Fruit fly (Drosophila melanogaster) whole organism, embryonic: ENCODE results near the gene CG11842.
A peak's percentile ranks its signal among the peaks of the same experiment; 100 is the strongest.

Source experiments
- Aef1 ChIP-seq: fragments of 200-800 bp; sonication (Bioruptor generic); IDR thresholded peaks from 3 replicates; pipeline ENCODE4 v1.3.6; 2022; ENCODE audit warnings: missing biosample characterization, missing genetic modification characterization
- Atf-2 ChIP-seq: fragments of 200-800 bp; sonication (Bioruptor generic); optimal IDR thresholded peaks from 2 replicates; lab custom pipeline; 2016; ENCODE audit warnings: missing biosample characterization, missing genetic modification characterization
- Atf3 ChIP-seq: fragments of 200-800 bp; sonication (Bioruptor generic); optimal IDR thresholded peaks from 3 replicates; lab custom pipeline; 2016; ENCODE audit warnings: missing biosample characterization, missing genetic modification characterization
- Bgb ChIP-seq: fragments of 200-800 bp; sonication (Bioruptor generic); IDR thresholded peaks from 2 replicates; pipeline ENCODE4 v1.3.6; 2022; ENCODE audit warnings: missing biosample characterization, missing genetic modification characterization; ENCODE audit not compliant: partially characterized antibody
- CG10147 ChIP-seq: fragments of 200-800 bp; sonication (Bioruptor generic); optimal IDR thresholded peaks from 2 replicates; lab custom pipeline; 2019; ENCODE audit warnings: missing biosample characterization, mild to moderate bottlenecking, missing genetic modification characterization, moderate library complexity
- CG1024 ChIP-seq: fragments of 200-800 bp; sonication (Bioruptor generic); IDR thresholded peaks from 2 replicates; pipeline ENCODE4 v1.3.6; 2022; ENCODE audit warnings: missing biosample characterization, missing genetic modification characterization
- CG10321 ChIP-seq: fragments of 200-800 bp; sonication (Bioruptor generic); IDR thresholded peaks from 2 replicates; pipeline ENCODE4 v1.3.6; 2022; ENCODE audit warnings: missing biosample characterization, missing genetic modification characterization
- CG10959 ChIP-seq: fragments of 200-800 bp; sonication (Bioruptor generic); IDR thresholded peaks from 2 replicates; pipeline ENCODE4 v1.3.6; 2022; ENCODE audit warnings: missing biosample characterization, missing genetic modification characterization
- CG11560 ChIP-seq: fragments of 200-800 bp; sonication (Bioruptor generic); IDR thresholded peaks from 3 replicates; pipeline ENCODE4 v1.3.6; 2022; ENCODE audit warnings: missing biosample characterization, missing genetic modification characterization
- CG1233 ChIP-seq: fragments of 200-800 bp; sonication (Bioruptor generic); optimal IDR thresholded peaks from 4 replicates; lab custom pipeline; 2018; ENCODE audit warnings: missing biosample characterization, mild to moderate bottlenecking, missing genetic modification characterization
- CG15011 ChIP-seq: fragments of 200-800 bp; sonication (Bioruptor generic); optimal IDR thresholded peaks from 3 replicates; lab custom pipeline; 2018; ENCODE audit warnings: missing biosample characterization, mild to moderate bottlenecking, missing genetic modification characterization
- CG15269 ChIP-seq: fragments of 200-800 bp; sonication (Bioruptor generic); optimal IDR thresholded peaks from 2 replicates; lab custom pipeline; 2018; ENCODE audit warnings: missing biosample characterization, mild to moderate bottlenecking, missing genetic modification characterization, moderate library complexity
- CG16815 ChIP-seq: fragments of 200-800 bp; sonication (Bioruptor generic); optimal IDR thresholded peaks from 3 replicates; lab custom pipeline; 2017; ENCODE audit warnings: missing biosample characterization, mild to moderate bottlenecking, missing genetic modification characterization
- CG18262 ChIP-seq: fragments of 200-800 bp; optimal IDR thresholded peaks from 3 replicates; lab custom pipeline; 2019; ENCODE audit warnings: missing biosample characterization, mild to moderate bottlenecking, missing genetic modification characterization, moderate library complexity
- CG2199 ChIP-seq: fragments of 200-800 bp; sonication (Bioruptor generic); IDR thresholded peaks from 3 replicates; pipeline ENCODE4 v1.3.6; 2022; ENCODE audit warnings: missing biosample characterization, missing genetic modification characterization
- CG33557 ChIP-seq: fragments of 200-800 bp; sonication (Bioruptor generic); optimal IDR thresholded peaks from 2 replicates; lab custom pipeline; 2019; ENCODE audit warnings: missing biosample characterization, mild to moderate bottlenecking, missing genetic modification characterization, moderate library complexity
- CG34422 ChIP-seq: fragments of 200-800 bp; sonication (Bioruptor generic); IDR thresholded peaks from 3 replicates; pipeline ENCODE4 v1.3.6; 2022; ENCODE audit warnings: missing biosample characterization, missing genetic modification characterization
- CG3995 ChIP-seq: fragments of 200-800 bp; sonication (Bioruptor generic); optimal IDR thresholded peaks from 3 replicates; lab custom pipeline; 2016; ENCODE audit warnings: missing biosample characterization, missing genetic modification characterization
- CG6254 ChIP-seq: fragments of 200-800 bp; sonication (Bioruptor generic); optimal IDR thresholded peaks from 3 replicates; lab custom pipeline; 2017; ENCODE audit warnings: mild to moderate bottlenecking, missing biosample characterization, missing genetic modification reagents, missing genetic modification characterization
- CG7786 ChIP-seq: fragments of 200-800 bp; sonication (Bioruptor generic); optimal IDR thresholded peaks from 2 replicates; lab custom pipeline; 2016; ENCODE audit warnings: missing biosample characterization, missing genetic modification characterization
- CG9437 ChIP-seq: fragments of 200-800 bp; sonication (Bioruptor generic); optimal IDR thresholded peaks from 2 replicates; lab custom pipeline; 2018; ENCODE audit warnings: missing biosample characterization, mild to moderate bottlenecking, missing genetic modification characterization
- CG9609 ChIP-seq: fragments of 200-800 bp; sonication (Bioruptor generic); optimal IDR thresholded peaks from 3 replicates; lab custom pipeline; 2016; ENCODE audit warnings: missing biosample characterization, missing genetic modification characterization
- CG9797 ChIP-seq: fragments of 200-800 bp; sonication (Bioruptor generic); optimal IDR thresholded peaks from 3 replicates; lab custom pipeline; 2018; ENCODE audit warnings: missing biosample characterization, mild to moderate bottlenecking, missing genetic modification characterization
- CHES-1-like ChIP-seq: fragments of 200-800 bp; sonication (Bioruptor generic); optimal IDR thresholded peaks from 2 replicates; lab custom pipeline; 2016; ENCODE audit warnings: missing biosample characterization, missing genetic modification characterization
- Chrac-16 ChIP-seq: fragments of 200-800 bp; sonication (Bioruptor generic); optimal IDR thresholded peaks from 3 replicates; lab custom pipeline; 2016; ENCODE audit warnings: missing biosample characterization, missing genetic modification characterization
- Ets97D ChIP-seq: fragments of 200-800 bp; sonication (Bioruptor generic); optimal IDR thresholded peaks from 3 replicates; lab custom pipeline; 2016; ENCODE audit warnings: missing biosample characterization, missing genetic modification characterization
- Fer2 ChIP-seq: fragments of 200-800 bp; sonication (Bioruptor generic); optimal IDR thresholded peaks from 2 replicates; lab custom pipeline; 2018; ENCODE audit warnings: missing biosample characterization, mild to moderate bottlenecking, missing genetic modification characterization, moderate library complexity
- HLH54F ChIP-seq: fragments of 200-800 bp; sonication (Bioruptor generic); optimal IDR thresholded peaks from 3 replicates; lab custom pipeline; 2016; ENCODE audit warnings: missing biosample characterization, missing genetic modification characterization
- HmgZ ChIP-seq: fragments of 200-800 bp; sonication (Bioruptor generic); optimal IDR thresholded peaks from 2 replicates; lab custom pipeline; 2018; ENCODE audit warnings: missing biosample characterization, mild to moderate bottlenecking, missing genetic modification characterization
- MESR4 ChIP-seq: fragments of 200-800 bp; sonication (Bioruptor generic); optimal IDR thresholded peaks from 2 replicates; lab custom pipeline; 2018; ENCODE audit warnings: missing biosample characterization, mild to moderate bottlenecking, missing genetic modification characterization, moderate library complexity
- Max ChIP-seq: fragments of 200-800 bp; sonication (Bioruptor generic); optimal IDR thresholded peaks from 2 replicates; lab custom pipeline; 2016; ENCODE audit warnings: missing biosample characterization, mild to moderate bottlenecking, missing genetic modification characterization
- Nf-YC ChIP-seq: fragments of 200-800 bp; optimal IDR thresholded peaks from 3 replicates; lab custom pipeline; 2019; ENCODE audit warnings: missing biosample characterization, mild to moderate bottlenecking, missing genetic modification characterization, moderate library complexity
- Spps ChIP-seq: fragments of 200-800 bp; sonication (Bioruptor generic); optimal IDR thresholded peaks from 2 replicates; lab custom pipeline; 2018; ENCODE audit warnings: missing biosample characterization, mild to moderate bottlenecking, missing genetic modification characterization
- TFAM ChIP-seq: fragments of 200-800 bp; sonication (Bioruptor generic); optimal IDR thresholded peaks from 2 replicates; lab custom pipeline; 2017; ENCODE audit warnings: missing biosample characterization, missing genetic modification characterization, inconsistent platforms
- ato ChIP-seq: fragments of 200-800 bp; sonication (Bioruptor generic); IDR thresholded peaks from 2 replicates; pipeline ENCODE4 v1.3.6; 2022; ENCODE audit warnings: missing biosample characterization, missing genetic modification characterization; ENCODE audit not compliant: partially characterized antibody
- bbx ChIP-seq: fragments of 200-800 bp; sonication (Bioruptor generic); IDR thresholded peaks from 2 replicates; pipeline ENCODE4 v1.3.6; 2022; ENCODE audit warnings: missing biosample characterization, missing genetic modification characterization; ENCODE audit not compliant: partially characterized antibody
- chinmo ChIP-seq: fragments of 200-800 bp; sonication (Bioruptor generic); IDR thresholded peaks from 4 replicates; pipeline ENCODE4 v1.3.6; 2022; ENCODE audit warnings: missing biosample characterization, missing genetic modification characterization; ENCODE audit not compliant: partially characterized antibody
- crc ChIP-seq: fragments of 200-800 bp; sonication (Bioruptor generic); optimal IDR thresholded peaks from 2 replicates; lab custom pipeline; 2016; ENCODE audit warnings: missing biosample characterization, missing genetic modification characterization
- disco-r ChIP-seq: fragments of 200-800 bp; sonication (Bioruptor generic); optimal IDR thresholded peaks from 2 replicates; lab custom pipeline; 2016; ENCODE audit warnings: missing biosample characterization, missing genetic modification characterization
- ems ChIP-seq: fragments of 200-800 bp; sonication (Bioruptor generic); optimal IDR thresholded peaks from 3 replicates; lab custom pipeline; 2016; ENCODE audit warnings: missing biosample characterization, missing genetic modification characterization
- ewg ChIP-seq: fragments of 200-800 bp; sonication (Bioruptor generic); optimal IDR thresholded peaks from 3 replicates; lab custom pipeline; 2017; ENCODE audit warnings: mild to moderate bottlenecking, missing biosample characterization, missing genetic modification reagents, missing genetic modification characterization
- gem ChIP-seq: fragments of 200-800 bp; sonication (Bioruptor generic); optimal IDR thresholded peaks from 2 replicates; lab custom pipeline; 2019; ENCODE audit warnings: missing biosample characterization, mild to moderate bottlenecking, missing genetic modification characterization, moderate library complexity
- grn ChIP-seq: fragments of 200-800 bp; sonication (Bioruptor generic); optimal IDR thresholded peaks from 3 replicates; lab custom pipeline; 2017; ENCODE audit warnings: missing biosample characterization, missing genetic modification characterization
- gro ChIP-seq: fragments of 200-800 bp; sonication (Bioruptor generic); optimal IDR thresholded peaks from 2 replicates; lab custom pipeline; 2016; ENCODE audit warnings: missing biosample characterization, missing genetic modification characterization
- gsb-n ChIP-seq: fragments of 200-800 bp; sonication (Bioruptor generic); optimal IDR thresholded peaks from 3 replicates; lab custom pipeline; 2018; ENCODE audit warnings: missing biosample characterization, mild to moderate bottlenecking, missing genetic modification characterization
- lilli ChIP-seq: fragments of 200-800 bp; sonication (Bioruptor generic); optimal IDR thresholded peaks from 3 replicates; lab custom pipeline; 2016; ENCODE audit warnings: missing biosample characterization, missing genetic modification characterization
- oc ChIP-seq: fragments of 200-800 bp; sonication (Bioruptor generic); optimal IDR thresholded peaks from 2 replicates; lab custom pipeline; 2018; ENCODE audit warnings: missing biosample characterization, mild to moderate bottlenecking, missing genetic modification characterization, moderate library complexity
- repo ChIP-seq: fragments of 200-800 bp; sonication (Bioruptor generic); optimal IDR thresholded peaks from 2 replicates; lab custom pipeline; 2016; ENCODE audit warnings: missing biosample characterization, missing genetic modification characterization
- scrt ChIP-seq: fragments of 200-800 bp; sonication (Bioruptor generic); optimal IDR thresholded peaks from 2 replicates; lab custom pipeline; 2018; ENCODE audit warnings: missing biosample characterization, mild to moderate bottlenecking, missing genetic modification characterization, moderate library complexity
- so ChIP-seq: fragments of 200-800 bp; sonication (Bioruptor generic); IDR thresholded peaks from 3 replicates; pipeline ENCODE4 v1.3.6; 2022; ENCODE audit warnings: missing biosample characterization, missing genetic modification characterization
- vnd ChIP-seq: fragments of 200-800 bp; sonication (Bioruptor generic); IDR thresholded peaks from 3 replicates; pipeline ENCODE4 v1.3.6; 2022; ENCODE audit warnings: missing biosample characterization, missing genetic modification characterization; ENCODE audit not compliant: partially characterized antibody

CG11842 gene

dm6 chr3R:29062717-29063206 lies 10.3 kb downstream of the CG11842 start, which contains the start of the genes Cul5 and Bicra (continued):
- TF ChIP-seq Ets97D (GFP tag; lab: Kevin White, UChicago), result peak; percentile 16
- no peak for TF ChIP-seq Fer2 (tag; lab: Kevin White, UChicago)
- no peak for TF ChIP-seq CG7786 (GFP tag; lab: Kevin White, UChicago)
- peak; percentile 86; the same call in 1 of the 3 replicates for TF ChIP-seq vnd (GFP tag; lab: Robert Waterston, UW)
- TF ChIP-seq CG34422, result no peak
- TF ChIP-seq CG15269 (tag; lab: Kevin White, UChicago), result no peak
- TF ChIP-seq CG6254 (GFP tag; lab: Kevin White, UChicago), result no peak
- TF ChIP-seq CG10147 (GFP tag; lab: Kevin White, UChicago), result no peak
- no peak; the same call in 1 of the 2 replicates for TF ChIP-seq Bgb
- no peak for TF ChIP-seq ewg (GFP tag; lab: Kevin White, UChicago)
- no peak for TF ChIP-seq Max (GFP tag; lab: Kevin White, UChicago)
- TF ChIP-seq CG1024, result no peak
- no peak for TF ChIP-seq repo (GFP tag; lab: Kevin White, UChicago)
- no peak for TF ChIP-seq CG33557 (GFP tag; lab: Kevin White, UChicago)
- TF ChIP-seq crc (GFP tag; lab: Kevin White, UChicago), result no peak
- no peak for TF ChIP-seq CG1233 (GFP tag; lab: Kevin White, UChicago)
- TF ChIP-seq HLH54F (GFP tag; lab: Kevin White, UChicago), result no peak
- no peak for TF ChIP-seq scrt
- TF ChIP-seq oc, result no peak
- TF ChIP-seq CG11560 (tag; lab: Robert Waterston, UW), result no peak
- no peak; the same call in 2 of the 3 replicates for TF ChIP-seq Aef1 (GFP tag; lab: Robert Waterston, UW)
- TF ChIP-seq CG16815, result no peak
- no peak for TF ChIP-seq CG9609 (GFP tag; lab: Kevin White, UChicago)
- no peak for TF ChIP-seq HmgZ (tag; lab: Kevin White, UChicago)
- no peak for TF ChIP-seq CG10321 (GFP tag; lab: Robert Waterston, UW)
- no peak for TF ChIP-seq Chrac-16 (GFP tag; lab: Kevin White, UChicago)
- no peak for TF ChIP-seq Atf3 (GFP tag; lab: Kevin White, UChicago)
- no peak for TF ChIP-seq chinmo (GFP tag; lab: Robert Waterston, UW)
- TF ChIP-seq CG10959 (GFP tag; lab: Robert Waterston, UW), result no peak
- TF ChIP-seq Spps (tag; lab: Kevin White, UChicago), result no peak
- TF ChIP-seq CG18262 (tag; lab: Kevin White, UChicago), result no peak
- TF ChIP-seq gsb-n (tag; lab: Kevin White, UChicago), result no peak
- no peak for TF ChIP-seq TFAM
- no peak for TF ChIP-seq CG9437 (GFP tag; lab: Kevin White, UChicago)
- peak; percentile 95 for TF ChIP-seq bbx (GFP tag; lab: Robert Waterston, UW)
- TF ChIP-seq gem, result no peak
- peak; percentile 21 for TF ChIP-seq CG9797 (GFP tag; lab: Kevin White, UChicago)
- TF ChIP-seq CG3995, result no peak
- TF ChIP-seq grn, result peak; percentile 13
- peak; percentile 94 for TF ChIP-seq MESR4 (GFP tag; lab: Kevin White, UChicago)
- TF ChIP-seq CHES-1-like, result no peak
- peak; percentile 76 for TF ChIP-seq gro (GFP tag; lab: Kevin White, UChicago)
- TF ChIP-seq lilli (GFP tag; lab: Kevin White, UChicago), result no peak
- TF ChIP-seq Atf-2, result no peak
- no peak for TF ChIP-seq so
- TF ChIP-seq CG15011, result no peak
- no peak for TF ChIP-seq Nf-YC
- TF ChIP-seq ems (GFP tag; lab: Kevin White, UChicago), result no peak
- no peak for TF ChIP-seq disco-r (GFP tag; lab: Kevin White, UChicago)
- peak; percentile 96 for TF ChIP-seq ato (GFP tag; lab: Robert Waterston, UW)
- TF ChIP-seq CG2199 (GFP tag; lab: Robert Waterston, UW), result no peak
